Worm (Caenorhabditis elegans): ENCODE data around the gene plpp-1.3.

- no peak for TF ChIP-seq cog-1 (tag; optimal IDR thresholded peaks at IDR 0.05)
- TF ChIP-seq ref-1 (GFP tag; conservative IDR thresholded peaks at IDR 0.05), result no peak
- no peak for TF ChIP-seq ztf-23 (GFP tag; IDR thresholded peaks at IDR 0.05)
- no peak for TF ChIP-seq med-1 (GFP tag; optimal IDR thresholded peaks at IDR 0.05; ENCODE audit: insufficient read depth)
These were observed 10.6 kb upstream of the plpp-1.3 start for ce11 chrX:10684533-10684932.
